Worm (Caenorhabditis elegans) whole organism, L4 larva: Measurements from ENCODE around the gene Y62H9A.11.

Source experiments
- D1046.2 ChIP-seq: fragments of 200-800 bp; sonication (Bioruptor generic); IDR thresholded peaks from 2 replicates; pipeline ENCODE4 v1.3.6; 2022; ENCODE audit warnings: missing genetic modification characterization, missing compliant biosample characterization
- F26F4.8 ChIP-seq: fragments of 200-800 bp; sonication (Bioruptor generic); conservative IDR thresholded peaks from 2 replicates; pipeline ENCODE4 v1.3.6; 2022; ENCODE audit warnings: missing genetic modification characterization, missing compliant biosample characterization
- F37D6.2 ChIP-seq: sonication (generic microtip); optimal IDR thresholded peaks from 2 replicates; lab custom pipeline; 2016; ENCODE audit warnings: mild to moderate bottlenecking, missing genetic modification characterization, missing compliant biosample characterization
- T20F7.1 ChIP-seq: fragments of 200-800 bp; sonication (Bioruptor generic); optimal IDR thresholded peaks from 2 replicates; lab custom pipeline; 2018; ENCODE audit warnings: mild to moderate bottlenecking, missing genetic modification characterization, missing compliant biosample characterization
- Y105C5A.15 ChIP-seq: fragments of 200-800 bp; sonication (Bioruptor generic); IDR thresholded peaks from 2 replicates; pipeline ENCODE4 v1.3.6; 2022; ENCODE audit warnings: missing genetic modification characterization, missing compliant biosample characterization
- Y48G9A.11 ChIP-seq: fragments of 200-800 bp; sonication (Bioruptor generic); IDR thresholded peaks from 2 replicates; pipeline ENCODE4 v1.3.6; 2022; ENCODE audit warnings: missing genetic modification reagents, missing genetic modification characterization, missing compliant biosample characterization
- aha-1 ChIP-seq: fragments of 150-350 bp; peaks from one replicate; lab custom pipeline; 2014; ENCODE audit warnings: missing biosample characterization, missing genetic modification characterization
- ama-1 ChIP-seq: fragments of 150-350 bp; optimal IDR thresholded peaks from 2 replicates; lab custom pipeline; 2014; ENCODE audit warnings: inconsistent platforms, mixed read lengths
- ceh-20 ChIP-seq: fragments of 200-800 bp; sonication (Bioruptor generic); IDR thresholded peaks from 2 replicates; pipeline ENCODE4 v1.3.6; 2022; ENCODE audit warnings: missing genetic modification reagents, missing genetic modification characterization, missing compliant biosample characterization
- ctbp-1 ChIP-seq: fragments of 200-800 bp; sonication (Bioruptor generic); IDR thresholded peaks from 2 replicates; pipeline ENCODE4 v1.3.6; 2022; ENCODE audit warnings: missing genetic modification reagents, missing genetic modification characterization, missing compliant biosample characterization
- daf-12 ChIP-seq: fragments of 150-350 bp; optimal IDR thresholded peaks from 2 replicates; lab custom pipeline; 2014; ENCODE audit warnings: missing biosample characterization, missing genetic modification reagents, missing genetic modification characterization
- daf-16 ChIP-seq, 3 experiments: sonication (generic microtip); optimal IDR thresholded peaks; 2 replicates each; lab custom pipeline; 2016 to 2017; ENCODE audit warnings: missing genetic modification characterization in 3 of 3, missing genetic modification reagents in 3 of 3, mild to moderate bottlenecking in 2 of 3, missing compliant biosample characterization in 2 of 3, missing biosample characterization in 1 of 3, moderate library complexity in 1 of 3
- daf-19 ChIP-seq: fragments of 200-800 bp; sonication (Bioruptor generic); conservative IDR thresholded peaks from 2 replicates; pipeline ENCODE4 v1.3.6; 2022; ENCODE audit warnings: missing genetic modification characterization, missing compliant biosample characterization
- dmd-6 ChIP-seq: fragments of 200-800 bp; sonication (Bioruptor generic); IDR thresholded peaks from 2 replicates; pipeline ENCODE4 v1.3.6; 2022; ENCODE audit warnings: missing genetic modification reagents, missing genetic modification characterization, missing compliant biosample characterization
- dmd-9 ChIP-seq: fragments of 200-800 bp; sonication (Bioruptor generic); IDR thresholded peaks from 2 replicates; pipeline ENCODE4 v1.3.6; 2022; ENCODE audit warnings: missing genetic modification reagents, missing genetic modification characterization, missing compliant biosample characterization
- dpl-1 ChIP-seq: fragments of 150-350 bp; optimal IDR thresholded peaks from 2 replicates; lab custom pipeline; 2014; ENCODE audit warnings: missing biosample characterization, missing genetic modification reagents, missing genetic modification characterization
- duxl-1 ChIP-seq: sonication (generic microtip); optimal IDR thresholded peaks from 2 replicates; lab custom pipeline; 2016; ENCODE audit warnings: mild to moderate bottlenecking, missing genetic modification characterization, moderate library complexity, missing compliant biosample characterization; ENCODE audit not compliant: poor library complexity
- dve-1 ChIP-seq: sonication (generic microtip); optimal IDR thresholded peaks from 2 replicates; lab custom pipeline; 2017; ENCODE audit warnings: antibody characterized with exemption, mild to moderate bottlenecking, missing genetic modification characterization, missing compliant biosample characterization; ENCODE audit not compliant: insufficient read depth
- egl-43 ChIP-seq: fragments of 200-800 bp; sonication (Bioruptor generic); IDR thresholded peaks from 2 replicates; pipeline ENCODE4 v1.3.6; 2022; ENCODE audit warnings: missing genetic modification reagents, missing genetic modification characterization, missing compliant biosample characterization
- fkh-10 ChIP-seq: fragments of 150-350 bp; optimal IDR thresholded peaks from 2 replicates; lab custom pipeline; 2014; ENCODE audit warnings: missing biosample characterization, missing genetic modification reagents, missing genetic modification characterization
- gei-8 ChIP-seq: fragments of 200-800 bp; sonication (Bioruptor generic); optimal IDR thresholded peaks from 2 replicates; lab custom pipeline; 2018; ENCODE audit warnings: mild to moderate bottlenecking, missing genetic modification characterization, missing compliant biosample characterization
- lin-29 ChIP-seq: fragments of 200-800 bp; sonication (Bioruptor generic); IDR thresholded peaks from 2 replicates; pipeline ENCODE4 v1.3.6; 2022; ENCODE audit warnings: missing genetic modification reagents, missing genetic modification characterization, missing compliant biosample characterization
- lsy-2 ChIP-seq, 2 experiments: fragments of 150-350 bp in 1 of 2; sonication (generic microtip) in 1 of 2; optimal IDR thresholded peaks; 2 replicates each; lab custom pipeline; 2014 to 2017; ENCODE audit warnings: missing biosample characterization in 2 of 2, missing genetic modification characterization in 2 of 2
- madf-5 ChIP-seq, 2 experiments: fragments of 200-800 bp; sonication (Bioruptor generic); IDR thresholded peaks; 2 replicates each; pipeline ENCODE4 v1.3.6; 2022; ENCODE audit warnings: missing compliant biosample characterization in 2 of 2, missing genetic modification characterization in 2 of 2
- madf-9 ChIP-seq: fragments of 200-800 bp; sonication (Bioruptor generic); conservative IDR thresholded peaks from 2 replicates; pipeline ENCODE4 v1.3.6; 2022; ENCODE audit warnings: missing genetic modification reagents, missing genetic modification characterization, missing compliant biosample characterization
- mep-1 ChIP-seq: fragments of 150-350 bp; sonication (generic microtip); optimal IDR thresholded peaks from 3 replicates; lab custom pipeline; 2014; ENCODE audit warnings: missing biosample characterization, missing genetic modification characterization
- nhr-42 ChIP-seq: fragments of 200-800 bp; sonication (Bioruptor generic); IDR thresholded peaks from 2 replicates; pipeline ENCODE4 v1.3.6; 2022; ENCODE audit warnings: missing genetic modification characterization, missing compliant biosample characterization
- rbr-2 ChIP-seq: sonication (generic microtip); optimal IDR thresholded peaks from 2 replicates; lab custom pipeline; 2016; ENCODE audit warnings: missing genotype, missing genetic modification characterization, missing compliant biosample characterization
- sdz-12 ChIP-seq: fragments of 200-800 bp; sonication (Bioruptor generic); optimal IDR thresholded peaks from 2 replicates; lab custom pipeline; 2018; ENCODE audit warnings: mild to moderate bottlenecking, missing genetic modification characterization, missing compliant biosample characterization
- tag-97 ChIP-seq: fragments of 200-800 bp; sonication (Bioruptor generic); IDR thresholded peaks from 2 replicates; pipeline ENCODE4 v1.3.6; 2022; ENCODE audit warnings: missing genetic modification characterization, missing compliant biosample characterization
- unc-39 ChIP-seq: sonication (generic microtip); optimal IDR thresholded peaks from 2 replicates; lab custom pipeline; 2017; ENCODE audit warnings: missing biosample characterization, missing genetic modification characterization
- unc-62 ChIP-seq, 3 experiments: fragments of 150-350 bp in 1 of 3; sonication (generic microtip); optimal IDR thresholded peaks in 2 of 3; peaks in 1 of 3; 1 replicate in 1 of 3; 2 replicates in 2 of 3; lab custom pipeline; 2014 to 2017; ENCODE audit warnings: missing biosample characterization in 3 of 3, missing genetic modification characterization in 3 of 3, missing genetic modification reagents in 3 of 3, missing genotype in 1 of 3
- vab-7 ChIP-seq: fragments of 200-800 bp; sonication (Bioruptor generic); IDR thresholded peaks from 2 replicates; pipeline ENCODE4 v1.3.6; 2022; ENCODE audit warnings: missing genetic modification reagents, missing genetic modification characterization, missing compliant biosample characterization
- zfp-3 ChIP-seq: fragments of 200-800 bp; sonication (Bioruptor generic); conservative IDR thresholded peaks from 2 replicates; pipeline ENCODE4 v1.3.6; 2022; ENCODE audit warnings: missing genetic modification reagents, missing genetic modification characterization, missing compliant biosample characterization

The Y62H9A.11 gene

DNA sequence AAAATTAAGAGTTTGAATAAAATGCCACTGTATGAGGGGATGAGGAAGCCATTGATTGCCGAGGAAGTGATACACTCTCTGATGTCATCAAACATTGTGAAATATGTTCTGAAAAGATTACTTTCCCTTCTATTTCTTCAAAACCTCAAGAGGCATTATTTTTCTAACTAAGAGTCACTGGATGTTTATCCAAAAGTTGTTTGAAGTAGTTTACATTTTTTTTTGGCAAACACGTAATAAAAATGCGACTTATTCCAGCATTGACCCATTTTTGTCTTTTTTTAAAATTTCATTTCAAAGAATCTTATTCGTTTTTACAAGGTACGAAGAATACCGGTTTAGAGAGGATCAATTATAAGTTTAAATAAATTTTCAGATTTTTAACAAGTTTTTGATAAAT, at the start of gene Y62H9A.11:
Gene Y62H9A.11, minus strand, starts transcription at position 101 of the 400 bp plus-strand sequence.
- TF ChIP-seq ceh-20 (GFP tag; lab: Robert Waterston, UW): no peak
- TF ChIP-seq madf-5 (GFP tag; IDR thresholded peaks at IDR 0.05; lab: Robert Waterston, UW): no peak
- no peak for TF ChIP-seq zfp-3 (GFP tag; lab: Robert Waterston, UW)
- TF ChIP-seq fkh-10 (GFP tag; lab: Kevin White, UChicago): no peak
- TF ChIP-seq mep-1: no peak
- no peak for TF ChIP-seq unc-62 (GFP tag; optimal IDR thresholded peaks at IDR 0.05 in 1 of 2; lab: Kevin White, UChicago)
- TF ChIP-seq unc-62 (tag; optimal IDR thresholded peaks at IDR 0.05; lab: Kevin White, UChicago): no peak
- TF ChIP-seq T20F7.1: no peak
- TF ChIP-seq daf-19: no peak

DNA sequence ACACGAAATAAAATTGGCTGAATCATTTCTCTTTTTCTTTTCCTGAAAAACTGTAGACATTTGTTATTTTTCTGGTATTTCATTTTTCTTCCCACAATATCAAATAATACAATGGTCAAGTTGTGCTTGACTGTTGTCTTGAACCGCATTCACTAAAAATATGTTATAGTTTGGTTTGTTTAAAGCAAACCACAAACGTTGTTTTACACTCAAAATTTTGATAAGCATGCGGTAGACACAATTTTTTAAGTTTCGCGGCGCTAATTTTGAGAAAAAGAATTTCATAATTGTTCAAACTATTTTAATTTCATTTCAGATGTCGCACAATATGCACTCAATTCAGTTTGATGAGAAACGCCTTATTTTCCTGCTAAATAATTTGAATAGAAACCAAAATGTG, 48.0 kb upstream of the Y62H9A.11 start, which contains the start of gene T08D10.3:
Gene T08D10.3, plus strand, starts transcription at position 301 of the 400 bp plus-strand sequence.
- no peak for TF ChIP-seq nhr-42
- TF ChIP-seq lin-29 (GFP tag; lab: Robert Waterston, UW): no peak
- no peak for TF ChIP-seq dmd-9 (GFP tag; lab: Robert Waterston, UW)
- no peak for TF ChIP-seq dpl-1 (GFP tag; lab: Kevin White, UChicago)
- TF ChIP-seq duxl-1 (tag; lab: Kevin White, UChicago): no peak
- no peak for TF ChIP-seq Y105C5A.15
- no peak for TF ChIP-seq sdz-12
- no peak for TF ChIP-seq ctbp-1 (GFP tag; lab: Robert Waterston, UW)
- TF ChIP-seq Y48G9A.11 (GFP tag; lab: Robert Waterston, UW): no peak
- TF ChIP-seq gei-8 (GFP tag; lab: Kevin White, UChicago): no peak
- TF ChIP-seq D1046.2 (GFP tag; lab: Robert Waterston, UW): no peak
- TF ChIP-seq unc-39 (tag; lab: Kevin White, UChicago): no peak
- no peak for TF ChIP-seq lsy-2 (tag; optimal IDR thresholded peaks at IDR 0.05; lab: Kevin White, UChicago)
- TF ChIP-seq, all 104 proteins: peak for 0

DNA sequence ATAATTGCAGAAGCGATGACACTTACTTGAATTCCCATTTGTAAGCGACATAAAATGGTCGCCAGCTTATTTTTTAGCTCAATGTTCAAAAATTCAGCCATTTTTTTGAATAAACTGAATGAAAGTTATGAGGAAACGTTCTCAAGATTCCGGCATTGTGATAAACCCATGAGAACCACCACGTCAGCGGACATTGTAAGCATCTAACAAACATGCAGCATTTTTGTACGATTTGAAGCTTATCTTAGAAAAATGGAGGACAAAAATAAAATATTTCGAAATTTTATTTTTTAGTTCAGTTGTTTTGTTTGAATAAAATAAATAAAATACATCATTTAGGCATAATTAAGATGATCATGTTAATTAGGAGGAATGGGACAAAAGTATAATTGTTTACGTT, 46.1 kb upstream of the Y62H9A.11 start, which contains the start of gene T08D10.4:
Gene T08D10.4, minus strand, starts transcription at position 101 of the 400 bp plus-strand sequence.
- TF ChIP-seq unc-62 (GFP tag; optimal IDR thresholded peaks at IDR 0.05 in 1 of 2; lab: Kevin White, UChicago): peak in 1 of 2 experiments; percentile 8
- no peak for TF ChIP-seq unc-62 (tag; optimal IDR thresholded peaks at IDR 0.05; lab: Kevin White, UChicago)
- no peak for TF ChIP-seq aha-1
- no peak for TF ChIP-seq F37D6.2

DNA sequence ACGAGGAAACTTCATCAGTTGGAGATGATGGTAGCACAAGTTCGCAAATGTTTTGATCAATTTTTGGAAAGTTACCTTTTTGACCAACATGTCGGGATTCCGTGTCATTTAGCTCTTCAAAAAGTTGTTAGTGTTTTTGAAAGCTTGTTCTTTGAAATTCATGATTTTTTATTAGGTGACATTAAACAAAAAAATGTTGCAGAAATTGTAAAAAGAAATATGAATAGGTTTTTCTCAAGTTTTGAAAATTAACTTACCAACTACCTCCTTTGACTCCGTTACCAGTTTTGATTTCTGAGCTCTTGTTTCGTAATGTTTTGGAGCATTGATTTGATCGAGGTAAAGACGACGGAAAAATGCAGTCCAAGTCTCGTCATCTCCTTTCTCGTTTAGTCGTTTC, 45.0 kb upstream of the Y62H9A.11 start:
- TF ChIP-seq unc-62 (GFP tag; optimal IDR thresholded peaks at IDR 0.05 in 1 of 2; lab: Kevin White, UChicago): peak in 1 of 2 experiments; percentile 94
- no peak for TF ChIP-seq unc-62 (tag; optimal IDR thresholded peaks at IDR 0.05; lab: Kevin White, UChicago)
- TF ChIP-seq daf-12 (tag; lab: Kevin White, UChicago): no peak
- TF ChIP-seq ctbp-1 (GFP tag; lab: Robert Waterston, UW): no peak

DNA sequence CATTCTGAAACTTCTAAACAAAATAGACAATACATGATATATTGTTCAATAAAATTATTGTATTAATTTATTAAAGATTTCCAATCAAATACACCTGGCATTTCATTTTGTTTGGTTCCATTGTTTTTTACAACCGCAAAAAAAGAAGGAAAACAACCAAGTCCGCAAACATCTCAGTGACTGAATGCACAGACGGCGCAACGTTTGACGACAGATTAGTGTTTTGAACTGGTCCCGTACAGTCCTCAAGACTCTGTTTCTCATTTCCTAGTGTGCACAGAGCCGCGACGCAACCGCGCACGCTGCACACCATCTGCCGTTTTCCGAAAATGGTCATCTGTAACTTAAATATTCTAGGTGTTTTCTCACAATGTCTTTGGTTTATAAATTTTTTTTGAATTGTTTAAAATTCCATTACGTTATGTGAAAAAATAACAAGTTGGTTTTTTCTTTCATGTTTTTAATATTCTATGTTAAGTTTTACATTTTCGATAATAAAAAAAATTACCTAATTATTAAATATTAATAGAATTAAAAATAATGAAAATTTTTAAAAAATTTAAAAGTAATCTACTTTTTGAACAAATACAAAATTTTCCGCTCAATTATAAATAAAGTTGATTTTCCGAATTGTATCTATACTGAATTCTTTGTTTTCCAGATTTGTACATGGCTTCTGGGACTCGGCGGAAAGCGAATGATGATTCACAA, 41.2 kb upstream of the Y62H9A.11 start, which contains the start of gene lsd-1:
Gene lsd-1, plus strand, starts transcription at position 661 of the 711 bp plus-strand sequence.
- TF ChIP-seq dmd-6 (GFP tag; lab: Robert Waterston, UW) (no peak), tag-97 (no peak), mep-1 (no peak), egl-43 (no peak), unc-62 (GFP tag; optimal IDR thresholded peaks at IDR 0.05 in 1 of 2; lab: Kevin White, UChicago) (peak in 1 of 2 experiments; percentile 76), unc-62 (tag; optimal IDR thresholded peaks at IDR 0.05; lab: Kevin White, UChicago) (no peak), vab-7 (GFP tag; lab: Robert Waterston, UW) (no peak), ama-1 (lab: Kevin White, UChicago) (no peak), madf-9 (GFP tag; lab: Robert Waterston, UW) (no peak), lin-29 (GFP tag; lab: Robert Waterston, UW) (no peak), dve-1 (tag; lab: Kevin White, UChicago) (peak; percentile 42), rbr-2 (peak; percentile 28), daf-16 (GFP tag; optimal IDR thresholded peaks at IDR 0.05; lab: Kevin White, UChicago) (no peak), daf-16 (tag; optimal IDR thresholded peaks at IDR 0.05; lab: Kevin White, UChicago) (peak; percentile 39), F26F4.8 (no peak)
